Worm (Caenorhabditis elegans) whole organism, L4/young adult: ENCODE data around the gene Y41C4A.22.

Experiments
- W03F9.2 ChIP-seq: fragments of 150-350 bp; optimal IDR thresholded peaks from 2 replicates; lab custom pipeline; 2014; ENCODE audit warnings: missing biosample characterization, missing genetic modification characterization
- dao-5 ChIP-seq: sonication (generic microtip); optimal IDR thresholded peaks from 2 replicates; lab custom pipeline; 2016; ENCODE audit warnings: missing genotype, missing genetic modification characterization, moderate library complexity, missing compliant biosample characterization
- him-1 ChIP-seq: sonication (generic microtip); optimal IDR thresholded peaks from 2 replicates; lab custom pipeline; 2016; ENCODE audit warnings: missing genotype, missing genetic modification reagents, missing genetic modification characterization, missing compliant biosample characterization

- TF ChIP-seq him-1 (tag; lab: Kevin White, UChicago) (no peak), dao-5 (tag; lab: Kevin White, UChicago) (no peak), W03F9.2 (tag; lab: Kevin White, UChicago) (no peak)
Measured at ce11 chrIII:11719400-11719875, 24.4 kb downstream of the Y41C4A.22 start, which contains the start of the genes elb-1 and Y41C4A.11.
